Worm (Caenorhabditis elegans) whole organism, L1 larva: ENCODE results near the gene ceh-37.

Source experiments
- C16A3.4 ChIP-seq: fragments of 150-350 bp; optimal IDR thresholded peaks from 2 replicates; lab custom pipeline; 2014; ENCODE audit warnings: missing biosample characterization, missing genetic modification characterization
- F16B12.6 ChIP-seq: fragments of 150-350 bp; optimal IDR thresholded peaks from 2 replicates; lab custom pipeline; 2014; ENCODE audit warnings: missing biosample characterization, missing genetic modification characterization
- Y116A8C.19 ChIP-seq: sonication (generic microtip); optimal IDR thresholded peaks from 2 replicates; lab custom pipeline; 2016; ENCODE audit warnings: missing compliant biosample characterization, missing genetic modification characterization, borderline replicate concordance
- alr-1 ChIP-seq: fragments of 200-800 bp; sonication (Bioruptor generic); optimal IDR thresholded peaks from 2 replicates; lab custom pipeline; 2018; ENCODE audit warnings: borderline replicate concordance, mild to moderate bottlenecking, missing genetic modification characterization, missing compliant biosample characterization
- ama-1 ChIP-seq: fragments of 150-350 bp; optimal IDR thresholded peaks from 2 replicates; lab custom pipeline; 2014
- blmp-1 ChIP-seq: fragments of 150-350 bp; optimal IDR thresholded peaks from 2 replicates; lab custom pipeline; 2014; ENCODE audit warnings: missing biosample characterization, missing genetic modification characterization
- ceh-82 ChIP-seq, 3 experiments: fragments of 150-350 bp in 1 of 3; sonication (generic microtip) in 2 of 3; optimal IDR thresholded peaks; 2 replicates each; lab custom pipeline; 2014 to 2017; ENCODE audit warnings: missing biosample characterization in 3 of 3, missing genetic modification characterization in 3 of 3
- ceh-88 ChIP-seq: fragments of 200-800 bp; sonication (Bioruptor generic); IDR thresholded peaks from 2 replicates; pipeline ENCODE4 v1.3.6; 2022; ENCODE audit warnings: missing genetic modification characterization, missing compliant biosample characterization
- ceh-90 ChIP-seq: sonication (generic microtip); optimal IDR thresholded peaks from 2 replicates; lab custom pipeline; 2016; ENCODE audit warnings: missing genetic modification characterization, missing compliant biosample characterization
- ces-1 ChIP-seq: fragments of 150-350 bp; optimal IDR thresholded peaks from 2 replicates; lab custom pipeline; 2014; ENCODE audit warnings: missing biosample characterization, missing genetic modification reagents, missing genetic modification characterization
- dpl-1 ChIP-seq, 3 experiments: fragments of 150-350 bp in 2 of 3; sonication (generic microtip) in 1 of 3; optimal IDR thresholded peaks; 2 replicates each; lab custom pipeline; 2014 to 2017; ENCODE audit warnings: missing biosample characterization in 3 of 3, missing genetic modification characterization in 3 of 3, missing genetic modification reagents in 3 of 3
- efl-1 ChIP-seq, 4 experiments: fragments of 150-350 bp; optimal IDR thresholded peaks in 3 of 4; peaks in 1 of 4; 1 replicate in 1 of 4; 2 replicates in 3 of 4; lab custom pipeline; 2014; ENCODE audit warnings: missing biosample characterization in 2 of 4, missing genetic modification characterization in 2 of 4, missing genetic modification reagents in 2 of 4
- elt-3 ChIP-seq, 6 experiments: fragments of 150-350 bp in 1 of 6; sonication (generic microtip); optimal IDR thresholded peaks; 2 replicates each; lab custom pipeline; 2017 to 2018; ENCODE audit warnings: missing biosample characterization in 6 of 6, missing genetic modification characterization in 6 of 6, inconsistent platforms in 1 of 6
- fkh-4 ChIP-seq: sonication (generic microtip); optimal IDR thresholded peaks from 2 replicates; lab custom pipeline; 2016; ENCODE audit warnings: missing compliant biosample characterization, missing genetic modification characterization, borderline replicate concordance
- fkh-8 ChIP-seq: sonication (generic microtip); optimal IDR thresholded peaks from 2 replicates; lab custom pipeline; 2016; ENCODE audit warnings: mild to moderate bottlenecking, missing genetic modification characterization, missing compliant biosample characterization
- fos-1 ChIP-seq: fragments of 150-350 bp; optimal IDR thresholded peaks from 2 replicates; lab custom pipeline; 2014; ENCODE audit warnings: missing biosample characterization, missing genetic modification characterization
- grh-1 ChIP-seq: fragments of 200-800 bp; sonication (Bioruptor generic); IDR thresholded peaks from 2 replicates; pipeline ENCODE4 v1.3.6; 2022; ENCODE audit warnings: missing genetic modification reagents, missing genetic modification characterization, missing compliant biosample characterization
- hlh-17 ChIP-seq: fragments of 200-800 bp; sonication (Bioruptor generic); optimal IDR thresholded peaks from 2 replicates; lab custom pipeline; 2018; ENCODE audit warnings: missing genetic modification characterization, mild to moderate bottlenecking, missing compliant biosample characterization, moderate library complexity, borderline replicate concordance
- hlh-4 ChIP-seq: sonication (generic microtip); optimal IDR thresholded peaks from 2 replicates; lab custom pipeline; 2016; ENCODE audit warnings: mild to moderate bottlenecking, missing genetic modification characterization, missing compliant biosample characterization
- isw-1 ChIP-seq: fragments of 200-800 bp; sonication (Bioruptor generic); IDR thresholded peaks from 2 replicates; pipeline ENCODE4 v1.3.6; 2022; ENCODE audit warnings: missing genetic modification characterization, missing compliant biosample characterization
- jun-1 ChIP-seq: fragments of 150-350 bp; optimal IDR thresholded peaks from 2 replicates; lab custom pipeline; 2014; ENCODE audit warnings: missing biosample characterization, missing genetic modification reagents, missing genetic modification characterization
- lin-14 ChIP-seq: fragments of 200-800 bp; sonication (Bioruptor generic); optimal IDR thresholded peaks from 2 replicates; lab custom pipeline; 2018; ENCODE audit warnings: mild to moderate bottlenecking, missing genetic modification characterization, moderate library complexity, missing compliant biosample characterization
- lin-35 ChIP-seq, 2 experiments: fragments of 150-350 bp; optimal IDR thresholded peaks; 2 replicates each; lab custom pipeline; 2014; ENCODE audit warnings: missing biosample characterization in 2 of 2, missing genetic modification characterization in 2 of 2, missing genetic modification reagents in 2 of 2
- lin-39 ChIP-seq: fragments of 150-350 bp; optimal IDR thresholded peaks from 2 replicates; lab custom pipeline; 2014; ENCODE audit warnings: missing biosample characterization, missing genetic modification reagents, missing genetic modification characterization
- lsy-2 ChIP-seq, 2 experiments: fragments of 150-350 bp; optimal IDR thresholded peaks; 2 replicates each; lab custom pipeline; 2014; ENCODE audit warnings: missing biosample characterization in 2 of 2, missing genetic modification characterization in 2 of 2
- mdl-1 ChIP-seq, 2 experiments: fragments of 150-350 bp; optimal IDR thresholded peaks; 2 replicates each; lab custom pipeline; 2014 to 2017; ENCODE audit warnings: missing biosample characterization in 2 of 2, missing genetic modification characterization in 2 of 2, inconsistent platforms in 1 of 2
- mep-1 ChIP-seq: fragments of 150-350 bp; optimal IDR thresholded peaks from 2 replicates; lab custom pipeline; 2014; ENCODE audit warnings: missing biosample characterization, missing genetic modification characterization
- nhr-11 ChIP-seq: fragments of 150-350 bp; optimal IDR thresholded peaks from 2 replicates; lab custom pipeline; 2014; ENCODE audit warnings: missing biosample characterization, missing genetic modification characterization
- nhr-19 ChIP-seq: fragments of 200-800 bp; sonication (Bioruptor generic); conservative IDR thresholded peaks from 2 replicates; pipeline ENCODE4 v1.3.6; 2022; ENCODE audit warnings: missing genetic modification characterization, missing compliant biosample characterization
- nhr-20 ChIP-seq: sonication (generic microtip); optimal IDR thresholded peaks from 2 replicates; lab custom pipeline; 2016; ENCODE audit warnings: mild to moderate bottlenecking, missing genetic modification characterization, missing compliant biosample characterization
- nhr-237 ChIP-seq: fragments of 150-350 bp; optimal IDR thresholded peaks from 2 replicates; lab custom pipeline; 2014; ENCODE audit warnings: missing biosample characterization, missing genetic modification characterization
- nhr-47 ChIP-seq: sonication (generic microtip); optimal IDR thresholded peaks from 2 replicates; lab custom pipeline; 2016; ENCODE audit warnings: mild to moderate bottlenecking, missing genetic modification characterization, moderate library complexity, missing compliant biosample characterization
- nhr-71 ChIP-seq: sonication (generic microtip); optimal IDR thresholded peaks from 2 replicates; lab custom pipeline; 2016; ENCODE audit warnings: mild to moderate bottlenecking, missing genetic modification characterization, moderate library complexity, missing compliant biosample characterization
- nhr-76 ChIP-seq: sonication (generic microtip); optimal IDR thresholded peaks from 2 replicates; lab custom pipeline; 2017; ENCODE audit warnings: missing biosample characterization, missing genetic modification characterization
- nhr-84 ChIP-seq: sonication (generic microtip); optimal IDR thresholded peaks from 2 replicates; lab custom pipeline; 2017; ENCODE audit warnings: missing biosample characterization, missing genetic modification characterization
- pax-3 ChIP-seq: fragments of 200-800 bp; sonication (Bioruptor generic); optimal IDR thresholded peaks from 2 replicates; lab custom pipeline; 2018; ENCODE audit warnings: mild to moderate bottlenecking, missing genetic modification characterization, moderate library complexity, missing compliant biosample characterization
- rnt-1 ChIP-seq: sonication (generic microtip); optimal IDR thresholded peaks from 2 replicates; lab custom pipeline; 2016; ENCODE audit warnings: mild to moderate bottlenecking, missing genetic modification characterization, moderate library complexity, missing compliant biosample characterization
- skn-1 ChIP-seq: fragments of 150-350 bp; optimal IDR thresholded peaks from 2 replicates; lab custom pipeline; 2014; ENCODE audit warnings: missing biosample characterization, missing genetic modification characterization
- snpc-4 ChIP-seq: fragments of 150-350 bp; optimal IDR thresholded peaks from 2 replicates; lab custom pipeline; 2014; ENCODE audit warnings: missing biosample characterization, missing genetic modification characterization
- snu-23 ChIP-seq: sonication (generic microtip); optimal IDR thresholded peaks from 2 replicates; lab custom pipeline; 2016; ENCODE audit warnings: missing genetic modification characterization, missing compliant biosample characterization
- sox-4 ChIP-seq: sonication (generic microtip); optimal IDR thresholded peaks from 2 replicates; lab custom pipeline; 2016; ENCODE audit warnings: missing genetic modification characterization, missing compliant biosample characterization
- sptf-1 ChIP-seq: fragments of 150-350 bp; optimal IDR thresholded peaks from 2 replicates; lab custom pipeline; 2014; ENCODE audit warnings: missing biosample characterization, missing genetic modification characterization
- swsn-7 ChIP-seq: sonication (generic microtip); optimal IDR thresholded peaks from 2 replicates; lab custom pipeline; 2016; ENCODE audit warnings: missing genetic modification characterization, missing compliant biosample characterization
- tbx-2 ChIP-seq: sonication (generic microtip); optimal IDR thresholded peaks from 2 replicates; lab custom pipeline; 2016; ENCODE audit warnings: missing genetic modification characterization, missing compliant biosample characterization
- unc-130 ChIP-seq: fragments of 150-350 bp; optimal IDR thresholded peaks from 2 replicates; lab custom pipeline; 2017; ENCODE audit warnings: missing biosample characterization, missing genetic modification characterization, inconsistent platforms
- unc-62 ChIP-seq: fragments of 150-350 bp; optimal IDR thresholded peaks from 2 replicates; lab custom pipeline; 2014; ENCODE audit warnings: missing biosample characterization, missing genetic modification reagents, missing genetic modification characterization
- zip-4 ChIP-seq: fragments of 200-800 bp; sonication (Bioruptor generic); optimal IDR thresholded peaks from 2 replicates; lab custom pipeline; 2018; ENCODE audit warnings: mild to moderate bottlenecking, missing genetic modification characterization, moderate library complexity, missing compliant biosample characterization
- ztf-11 ChIP-seq, 2 experiments: sonication (generic microtip); optimal IDR thresholded peaks; 2 replicates each; lab custom pipeline; 2016 to 2017; ENCODE audit warnings: missing genetic modification characterization in 2 of 2, missing biosample characterization in 1 of 2, missing compliant biosample characterization in 1 of 2
- ztf-4 ChIP-seq: fragments of 150-350 bp; optimal IDR thresholded peaks from 2 replicates; lab custom pipeline; 2014; ENCODE audit warnings: missing biosample characterization, missing genetic modification characterization

Gene ceh-37

DNA sequence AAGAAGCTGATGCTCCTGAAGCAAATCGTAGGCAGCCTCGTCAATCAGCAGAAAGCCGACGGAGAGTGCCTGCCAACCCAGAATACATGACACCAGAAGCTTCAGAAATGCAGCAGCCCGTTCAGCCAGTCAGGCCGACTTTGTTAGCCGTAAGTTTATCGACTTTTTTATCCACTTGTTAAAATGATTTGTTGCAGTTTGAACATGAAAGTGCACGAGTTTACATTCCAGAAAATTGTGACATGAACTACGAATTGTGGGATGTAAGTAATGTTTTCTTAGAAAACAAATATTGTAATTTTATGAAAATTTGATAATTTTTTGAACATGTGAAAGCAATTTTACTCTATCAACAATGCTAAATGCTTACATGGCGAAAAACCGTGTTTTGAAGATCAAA lies 32.4 kb upstream of the ceh-37 start:
- no peak for TF ChIP-seq unc-62
- TF ChIP-seq nhr-19 (GFP tag; lab: Robert Waterston, UW), result no peak
- no peak for TF ChIP-seq sptf-1 (tag; lab: Kevin White, UChicago)
- no peak for TF ChIP-seq zip-4 (GFP tag; lab: Kevin White, UChicago)
- TF ChIP-seq nhr-47 (tag; lab: Kevin White, UChicago), result no peak
- TF ChIP-seq hlh-17 (GFP tag; lab: Kevin White, UChicago), result no peak
- no peak for TF ChIP-seq mdl-1 (tag; optimal IDR thresholded peaks at IDR 0.05; lab: Kevin White, UChicago)
- no peak for TF ChIP-seq snu-23 (GFP tag; lab: Kevin White, UChicago)
- TF ChIP-seq ama-1 (lab: Kevin White, UChicago), result no peak
- TF ChIP-seq efl-1 (optimal IDR thresholded peaks at IDR 0.05; lab: Kevin White, UChicago), result no peak
- no peak for TF ChIP-seq efl-1 (GFP tag; optimal IDR thresholded peaks at IDR 0.05 in 1 of 2; lab: Kevin White, UChicago)

DNA sequence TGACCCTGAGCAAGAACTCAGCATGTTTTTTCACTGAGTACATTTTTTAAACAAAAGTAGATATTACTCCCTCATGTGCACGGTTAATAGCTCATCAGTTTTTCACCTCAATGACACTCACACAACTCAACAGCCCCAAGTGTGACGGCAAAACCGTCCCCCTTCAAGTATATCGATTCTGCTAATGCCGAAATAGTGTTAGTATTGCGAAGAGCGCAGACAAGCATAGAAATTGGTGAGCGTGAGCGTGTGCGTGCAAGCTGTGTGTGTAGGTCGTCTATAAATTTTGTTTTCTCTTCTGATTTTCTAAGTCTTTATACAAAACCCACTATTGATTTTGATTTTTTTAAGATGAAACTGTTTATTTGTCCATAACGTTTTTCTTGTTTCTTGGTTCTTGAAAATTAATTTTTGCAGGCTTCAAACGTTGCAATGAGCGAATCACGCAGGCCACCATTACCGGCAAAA lies 30.5 kb upstream of the ceh-37 start, which contains the start of gene K04C1.2:
Gene K04C1.2 (plus strand): TSS at position 418 of the 468 bp plus-strand sequence.
- no peak for TF ChIP-seq fos-1
- no peak for TF ChIP-seq grh-1 (GFP tag; lab: Robert Waterston, UW)
- TF ChIP-seq nhr-47 (tag; lab: Kevin White, UChicago), result peak; percentile 6
- TF ChIP-seq pax-3 (tag; lab: Kevin White, UChicago), result no peak
- TF ChIP-seq nhr-76, result no peak
- peak; percentile 38 for TF ChIP-seq mep-1 (tag; lab: Kevin White, UChicago)
- peak; percentile 52 for TF ChIP-seq rnt-1 (tag; lab: Kevin White, UChicago)
- TF ChIP-seq F16B12.6 (tag; lab: Kevin White, UChicago), result no peak
- TF ChIP-seq Y116A8C.19 (tag; lab: Kevin White, UChicago), result no peak
- peak; percentile 20 for TF ChIP-seq blmp-1 (tag; lab: Kevin White, UChicago)
- TF ChIP-seq unc-130 (tag; lab: Kevin White, UChicago), result no peak
- no peak for TF ChIP-seq ama-1 (lab: Kevin White, UChicago)
- TF ChIP-seq nhr-237 (tag; lab: Kevin White, UChicago), result no peak
- TF ChIP-seq dpl-1 (GFP tag; optimal IDR thresholded peaks at IDR 0.05; lab: Kevin White, UChicago), result peak in 1 of 3 experiments; percentile 35
- no peak for TF ChIP-seq hlh-4 (tag; lab: Kevin White, UChicago)
- no peak for TF ChIP-seq tbx-2
- TF ChIP-seq snpc-4 (tag; lab: Kevin White, UChicago), result no peak
- no peak for TF ChIP-seq ceh-88
- TF ChIP-seq sox-4, result no peak
- TF ChIP-seq lsy-2 (tag; optimal IDR thresholded peaks at IDR 0.05; lab: Kevin White, UChicago), result peak; percentile 36 to 38
- peak in 1 of 2 experiments; percentile 22 for TF ChIP-seq mdl-1 (tag; optimal IDR thresholded peaks at IDR 0.05; lab: Kevin White, UChicago)
- TF ChIP-seq nhr-11 (tag; lab: Kevin White, UChicago), result no peak
- TF ChIP-seq fkh-8 (tag; lab: Kevin White, UChicago), result no peak
- TF ChIP-seq lin-14 (GFP tag; lab: Kevin White, UChicago), result peak; percentile 52
- peak; percentile 24 for TF ChIP-seq swsn-7 (tag; lab: Kevin White, UChicago)
- TF ChIP-seq nhr-71 (tag; lab: Kevin White, UChicago), result peak; percentile 33
- TF ChIP-seq nhr-19 (GFP tag; lab: Robert Waterston, UW), result no peak
- TF ChIP-seq C16A3.4, result no peak
- peak; percentile 32 to 68 for TF ChIP-seq lin-35 (GFP tag; optimal IDR thresholded peaks at IDR 0.05; lab: Kevin White, UChicago)
- no peak for TF ChIP-seq jun-1 (tag; lab: Kevin White, UChicago)
- TF ChIP-seq elt-3 (tag; optimal IDR thresholded peaks at IDR 0.05; lab: Kevin White, UChicago), result peak in 1 of 6 experiments; percentile 5
- TF ChIP-seq ceh-82 (tag; optimal IDR thresholded peaks at IDR 0.05; lab: Kevin White, UChicago), result peak in 1 of 3 experiments; percentile 52
- peak; percentile 59 for TF ChIP-seq snu-23 (GFP tag; lab: Kevin White, UChicago)
- TF ChIP-seq efl-1 (optimal IDR thresholded peaks at IDR 0.05; lab: Kevin White, UChicago), result peak; percentile 10 to 20
- TF ChIP-seq efl-1 (GFP tag; optimal IDR thresholded peaks at IDR 0.05 in 1 of 2; lab: Kevin White, UChicago), result peak in 1 of 2 experiments; percentile 33
- no peak for TF ChIP-seq alr-1 (tag; lab: Kevin White, UChicago)
- TF ChIP-seq ceh-90, result no peak
- TF ChIP-seq fkh-4, result no peak
- no peak for TF ChIP-seq ces-1 (GFP tag; lab: Kevin White, UChicago)
- TF ChIP-seq nhr-84 (tag; lab: Kevin White, UChicago), result no peak
- no peak for TF ChIP-seq isw-1
- peak; percentile 24 for TF ChIP-seq nhr-20 (tag; lab: Kevin White, UChicago)
- no peak for TF ChIP-seq skn-1
- TF ChIP-seq lin-39 (tag; lab: Kevin White, UChicago), result no peak
- TF ChIP-seq ztf-11 (tag; optimal IDR thresholded peaks at IDR 0.05; lab: Kevin White, UChicago), result no peak
- no peak for TF ChIP-seq zip-4 (GFP tag; lab: Kevin White, UChicago)
- TF ChIP-seq ztf-4, result no peak
